Worm (Caenorhabditis elegans) whole organism, L4 larva: ENCODE data around the gene tbc-13.

Source experiments
- F10B5.3 ChIP-seq: sonication (generic microtip); optimal IDR thresholded peaks from 2 replicates; lab custom pipeline; 2016; ENCODE audit warnings: mild to moderate bottlenecking, missing genetic modification characterization, missing compliant biosample characterization
- F26F4.8 ChIP-seq: fragments of 200-800 bp; sonication (Bioruptor generic); conservative IDR thresholded peaks from 2 replicates; pipeline ENCODE4 v1.3.6; 2022; ENCODE audit warnings: missing genetic modification characterization, missing compliant biosample characterization
- F37D6.2 ChIP-seq: sonication (generic microtip); optimal IDR thresholded peaks from 2 replicates; lab custom pipeline; 2016; ENCODE audit warnings: mild to moderate bottlenecking, missing genetic modification characterization, missing compliant biosample characterization
- T26A8.4 ChIP-seq: fragments of 200-800 bp; sonication (Bioruptor generic); IDR thresholded peaks from 2 replicates; pipeline ENCODE4 v1.3.6; 2022; ENCODE audit warnings: missing genetic modification characterization, missing compliant biosample characterization
- Y48G9A.11 ChIP-seq: fragments of 200-800 bp; sonication (Bioruptor generic); IDR thresholded peaks from 2 replicates; pipeline ENCODE4 v1.3.6; 2022; ENCODE audit warnings: missing genetic modification reagents, missing genetic modification characterization, missing compliant biosample characterization
- ZK337.2 ChIP-seq: fragments of 200-800 bp; sonication (Bioruptor generic); IDR thresholded peaks from 2 replicates; pipeline ENCODE4 v1.3.6; 2022; ENCODE audit warnings: missing genetic modification reagents, missing genetic modification characterization, missing compliant biosample characterization
- aha-1 ChIP-seq: fragments of 150-350 bp; peaks from one replicate; lab custom pipeline; 2014; ENCODE audit warnings: missing biosample characterization, missing genetic modification characterization
- aly-2 ChIP-seq: sonication (generic microtip); optimal IDR thresholded peaks from 2 replicates; lab custom pipeline; 2018; ENCODE audit warnings: missing biosample characterization, missing genetic modification characterization
- ama-1 ChIP-seq: fragments of 150-350 bp; optimal IDR thresholded peaks from 2 replicates; lab custom pipeline; 2014; ENCODE audit warnings: inconsistent platforms, mixed read lengths
- arid-1 ChIP-seq: fragments of 200-800 bp; sonication (Bioruptor generic); conservative IDR thresholded peaks from 2 replicates; pipeline ENCODE4 v1.3.6; 2022; ENCODE audit warnings: missing genetic modification reagents, missing genetic modification characterization, missing compliant biosample characterization
- ceh-20 ChIP-seq: fragments of 200-800 bp; sonication (Bioruptor generic); IDR thresholded peaks from 2 replicates; pipeline ENCODE4 v1.3.6; 2022; ENCODE audit warnings: missing genetic modification reagents, missing genetic modification characterization, missing compliant biosample characterization
- ceh-44 ChIP-seq: fragments of 200-800 bp; sonication (Bioruptor generic); IDR thresholded peaks from 2 replicates; pipeline ENCODE4 v1.3.6; 2022; ENCODE audit warnings: missing genetic modification reagents, missing genetic modification characterization, missing compliant biosample characterization
- ceh-82 ChIP-seq: sonication (generic microtip); optimal IDR thresholded peaks from 2 replicates; lab custom pipeline; 2017; ENCODE audit warnings: missing biosample characterization, missing genetic modification characterization
- ces-1 ChIP-seq: fragments of 150-350 bp; sonication (generic microtip); optimal IDR thresholded peaks from 4 replicates; lab custom pipeline; 2014; ENCODE audit warnings: missing biosample characterization, missing genetic modification reagents, missing genetic modification characterization
- cey-2 ChIP-seq: sonication (generic microtip); optimal IDR thresholded peaks from 3 replicates; lab custom pipeline; 2017; ENCODE audit warnings: missing genetic modification characterization, mild to moderate bottlenecking, missing compliant biosample characterization, antibody characterized with exemption, borderline replicate concordance; ENCODE audit not compliant: insufficient read depth
- daf-16 ChIP-seq, 3 experiments: sonication (generic microtip); optimal IDR thresholded peaks; 2 replicates each; lab custom pipeline; 2016 to 2017; ENCODE audit warnings: missing genetic modification characterization in 3 of 3, missing genetic modification reagents in 3 of 3, mild to moderate bottlenecking in 2 of 3, missing compliant biosample characterization in 2 of 3, missing biosample characterization in 1 of 3, moderate library complexity in 1 of 3
- daf-19 ChIP-seq: fragments of 200-800 bp; sonication (Bioruptor generic); conservative IDR thresholded peaks from 2 replicates; pipeline ENCODE4 v1.3.6; 2022; ENCODE audit warnings: missing genetic modification characterization, missing compliant biosample characterization
- dmd-8 ChIP-seq: fragments of 200-800 bp; sonication (Bioruptor generic); IDR thresholded peaks from 2 replicates; pipeline ENCODE4 v1.3.6; 2022; ENCODE audit warnings: missing genetic modification characterization, missing compliant biosample characterization
- dmd-9 ChIP-seq: fragments of 200-800 bp; sonication (Bioruptor generic); IDR thresholded peaks from 2 replicates; pipeline ENCODE4 v1.3.6; 2022; ENCODE audit warnings: missing genetic modification reagents, missing genetic modification characterization, missing compliant biosample characterization
- duxl-1 ChIP-seq: sonication (generic microtip); optimal IDR thresholded peaks from 2 replicates; lab custom pipeline; 2016; ENCODE audit warnings: mild to moderate bottlenecking, missing genetic modification characterization, moderate library complexity, missing compliant biosample characterization; ENCODE audit not compliant: poor library complexity
- dve-1 ChIP-seq: sonication (generic microtip); optimal IDR thresholded peaks from 2 replicates; lab custom pipeline; 2017; ENCODE audit warnings: antibody characterized with exemption, mild to moderate bottlenecking, missing genetic modification characterization, missing compliant biosample characterization; ENCODE audit not compliant: insufficient read depth
- egl-27 ChIP-seq: sonication (generic microtip); optimal IDR thresholded peaks from 3 replicates; lab custom pipeline; 2017; ENCODE audit warnings: missing biosample characterization, missing genetic modification reagents, missing genetic modification characterization
- fkh-10 ChIP-seq: fragments of 150-350 bp; optimal IDR thresholded peaks from 2 replicates; lab custom pipeline; 2014; ENCODE audit warnings: missing biosample characterization, missing genetic modification reagents, missing genetic modification characterization
- fos-1 ChIP-seq: fragments of 150-350 bp; optimal IDR thresholded peaks from 2 replicates; lab custom pipeline; 2014; ENCODE audit warnings: missing biosample characterization, missing genetic modification characterization
- gei-8 ChIP-seq: fragments of 200-800 bp; sonication (Bioruptor generic); optimal IDR thresholded peaks from 2 replicates; lab custom pipeline; 2018; ENCODE audit warnings: mild to moderate bottlenecking, missing genetic modification characterization, missing compliant biosample characterization
- hlh-30 ChIP-seq: sonication (generic microtip); optimal IDR thresholded peaks from 2 replicates; lab custom pipeline; 2017; ENCODE audit warnings: antibody characterized with exemption, mild to moderate bottlenecking, missing genetic modification characterization, missing compliant biosample characterization; ENCODE audit not compliant: insufficient read depth
- lin-13 ChIP-seq: fragments of 150-350 bp; optimal IDR thresholded peaks from 2 replicates; lab custom pipeline; 2014; ENCODE audit warnings: missing biosample characterization, missing genetic modification reagents, missing genetic modification characterization
- lin-29 ChIP-seq: fragments of 200-800 bp; sonication (Bioruptor generic); IDR thresholded peaks from 2 replicates; pipeline ENCODE4 v1.3.6; 2022; ENCODE audit warnings: missing genetic modification reagents, missing genetic modification characterization, missing compliant biosample characterization
- lin-38 ChIP-seq: fragments of 200-800 bp; sonication (Bioruptor generic); IDR thresholded peaks from 2 replicates; pipeline ENCODE4 v1.3.6; 2022; ENCODE audit warnings: missing genetic modification reagents, missing genetic modification characterization, missing compliant biosample characterization
- lin-39 ChIP-seq: fragments of 150-350 bp; optimal IDR thresholded peaks from 2 replicates; lab custom pipeline; 2014; ENCODE audit warnings: missing biosample characterization, missing genetic modification reagents, missing genetic modification characterization
- lir-3 ChIP-seq: sonication (generic microtip); optimal IDR thresholded peaks from 2 replicates; lab custom pipeline; 2016; ENCODE audit warnings: mild to moderate bottlenecking, missing genetic modification characterization, missing compliant biosample characterization
- lsy-2 ChIP-seq, 2 experiments: fragments of 150-350 bp in 1 of 2; sonication (generic microtip) in 1 of 2; optimal IDR thresholded peaks; 2 replicates each; lab custom pipeline; 2014 to 2017; ENCODE audit warnings: missing biosample characterization in 2 of 2, missing genetic modification characterization in 2 of 2
- mxl-3 ChIP-seq: fragments of 200-800 bp; sonication (Bioruptor generic); optimal IDR thresholded peaks from 2 replicates; lab custom pipeline; 2018; ENCODE audit warnings: mild to moderate bottlenecking, missing genetic modification characterization, missing compliant biosample characterization
- nhr-10 ChIP-seq: fragments of 150-350 bp; optimal IDR thresholded peaks from 2 replicates; lab custom pipeline; 2014; ENCODE audit warnings: missing biosample characterization, missing genetic modification characterization
- nhr-11 ChIP-seq: fragments of 150-350 bp; optimal IDR thresholded peaks from 2 replicates; lab custom pipeline; 2014; ENCODE audit warnings: missing biosample characterization, missing genetic modification characterization
- nhr-237 ChIP-seq: sonication (generic microtip); optimal IDR thresholded peaks from 2 replicates; lab custom pipeline; 2017; ENCODE audit warnings: missing biosample characterization, missing genetic modification characterization
- nhr-25 ChIP-seq: sonication (generic microtip); optimal IDR thresholded peaks from 2 replicates; lab custom pipeline; 2017; ENCODE audit warnings: missing genetic modification characterization, mild to moderate bottlenecking, missing compliant biosample characterization, antibody characterized with exemption, moderate library complexity, borderline replicate concordance; ENCODE audit not compliant: insufficient read depth
- nhr-41 ChIP-seq: fragments of 200-800 bp; sonication (Bioruptor generic); IDR thresholded peaks from 2 replicates; pipeline ENCODE4 v1.3.6; 2022; ENCODE audit warnings: missing genetic modification reagents, missing genetic modification characterization, missing compliant biosample characterization
- nhr-76 ChIP-seq: fragments of 150-350 bp; optimal IDR thresholded peaks from 2 replicates; lab custom pipeline; 2014; ENCODE audit warnings: missing biosample characterization, missing genetic modification characterization
- nhr-77 ChIP-seq: fragments of 150-350 bp; optimal IDR thresholded peaks from 2 replicates; lab custom pipeline; 2014; ENCODE audit warnings: missing biosample characterization, missing genetic modification characterization
- pha-4 ChIP-seq, 2 experiments: fragments of 150-350 bp in 1 of 2; fragments of 200-800 bp in 1 of 2; sonication (Bioruptor generic) in 1 of 2; IDR thresholded peaks in 1 of 2; optimal IDR thresholded peaks in 1 of 2; 2 replicates each; pipeline versions ENCODE4 v1.3.6 to Lab custom; 2014 to 2022; ENCODE audit warnings: missing genetic modification characterization in 2 of 2, missing genetic modification reagents in 2 of 2, missing biosample characterization in 1 of 2, missing compliant biosample characterization in 1 of 2
- saeg-2 ChIP-seq: fragments of 200-800 bp; sonication (Bioruptor generic); IDR thresholded peaks from 2 replicates; pipeline ENCODE4 v1.3.6; 2022; ENCODE audit warnings: missing genetic modification reagents, missing genetic modification characterization, missing compliant biosample characterization
- sdz-12 ChIP-seq: fragments of 200-800 bp; sonication (Bioruptor generic); optimal IDR thresholded peaks from 2 replicates; lab custom pipeline; 2018; ENCODE audit warnings: mild to moderate bottlenecking, missing genetic modification characterization, missing compliant biosample characterization
- set-16 ChIP-seq: fragments of 200-800 bp; sonication (Bioruptor generic); IDR thresholded peaks from 2 replicates; pipeline ENCODE4 v1.3.6; 2022; ENCODE audit warnings: missing genetic modification reagents, missing genetic modification characterization, missing compliant biosample characterization
- skn-1 ChIP-seq: fragments of 150-350 bp; optimal IDR thresholded peaks from 2 replicates; lab custom pipeline; 2014; ENCODE audit warnings: missing biosample characterization, missing genetic modification characterization
- snpc-4 ChIP-seq: fragments of 150-350 bp; optimal IDR thresholded peaks from 2 replicates; lab custom pipeline; 2014; ENCODE audit warnings: missing biosample characterization, missing genetic modification characterization
- spr-3 ChIP-seq: fragments of 200-800 bp; sonication (Bioruptor generic); optimal IDR thresholded peaks from 2 replicates; lab custom pipeline; 2018; ENCODE audit warnings: mild to moderate bottlenecking, missing genetic modification characterization, missing compliant biosample characterization
- zfp-3 ChIP-seq: fragments of 200-800 bp; sonication (Bioruptor generic); conservative IDR thresholded peaks from 2 replicates; pipeline ENCODE4 v1.3.6; 2022; ENCODE audit warnings: missing genetic modification reagents, missing genetic modification characterization, missing compliant biosample characterization
- zip-11 ChIP-seq: fragments of 200-800 bp; sonication (Bioruptor generic); IDR thresholded peaks from 2 replicates; pipeline ENCODE4 v1.3.6; 2022; ENCODE audit warnings: missing genetic modification characterization, missing compliant biosample characterization
- ztf-11 ChIP-seq: fragments of 150-350 bp; optimal IDR thresholded peaks from 2 replicates; lab custom pipeline; 2014; ENCODE audit warnings: missing biosample characterization, missing genetic modification characterization
- ztf-7 ChIP-seq: fragments of 150-350 bp; optimal IDR thresholded peaks from 2 replicates; lab custom pipeline; 2014; ENCODE audit warnings: missing biosample characterization, missing genetic modification characterization

tbc-13 gene

ce11 chrX:12452143-12452570, 32.7 kb upstream of the tbc-13 start (continued):
- TF ChIP-seq daf-16 (GFP tag; optimal IDR thresholded peaks at IDR 0.05; lab: Kevin White, UChicago) (no peak), daf-16 (tag; optimal IDR thresholded peaks at IDR 0.05; lab: Kevin White, UChicago) (peak; percentile 4), dmd-9 (no peak), arid-1 (GFP tag; lab: Robert Waterston, UW) (no peak), fos-1 (no peak), lin-39 (tag; lab: Kevin White, UChicago) (no peak), nhr-41 (no peak), ceh-82 (tag; lab: Kevin White, UChicago) (no peak), nhr-25 (tag; lab: Kevin White, UChicago) (no peak), nhr-11 (tag; lab: Kevin White, UChicago) (peak; percentile 2), cey-2 (tag; lab: Kevin White, UChicago) (no peak), egl-27 (tag; lab: Kevin White, UChicago) (no peak), zip-11 (GFP tag; lab: Robert Waterston, UW) (no peak), ces-1 (GFP tag; lab: Kevin White, UChicago) (no peak), dmd-8 (GFP tag; lab: Robert Waterston, UW) (no peak), nhr-77 (no peak), ZK337.2 (GFP tag; lab: Robert Waterston, UW) (no peak), skn-1 (tag; lab: Kevin White, UChicago) (no peak), lin-13 (GFP tag; lab: Kevin White, UChicago) (peak; percentile 24), nhr-10 (tag; lab: Kevin White, UChicago) (no peak), gei-8 (GFP tag; lab: Kevin White, UChicago) (no peak), duxl-1 (tag; lab: Kevin White, UChicago) (no peak), ama-1 (lab: Kevin White, UChicago) (no peak), zfp-3 (GFP tag; lab: Robert Waterston, UW) (no peak), T26A8.4 (GFP tag; lab: Robert Waterston, UW) (peak; percentile 50), aly-2 (no peak), dve-1 (tag; lab: Kevin White, UChicago) (peak; percentile 52), Y48G9A.11 (GFP tag; lab: Robert Waterston, UW) (no peak), F37D6.2 (tag; lab: Kevin White, UChicago) (peak; percentile 80), fkh-10 (GFP tag; lab: Kevin White, UChicago) (peak; percentile 56), ztf-11 (tag; lab: Kevin White, UChicago) (no peak), ceh-20 (GFP tag; lab: Robert Waterston, UW) (peak; percentile 46; the same call in 1 of the 2 replicates), hlh-30 (peak; percentile 5), mxl-3 (peak; percentile 47), lir-3 (tag; lab: Kevin White, UChicago) (no peak), sdz-12 (GFP tag; lab: Kevin White, UChicago) (no peak), lin-29 (no peak), set-16 (GFP tag; lab: Robert Waterston, UW) (peak; percentile 93), F10B5.3 (tag; lab: Kevin White, UChicago) (peak; percentile 10), snpc-4 (no peak), F26F4.8 (GFP tag; lab: Robert Waterston, UW) (no peak), ztf-7 (tag; lab: Kevin White, UChicago) (no peak), nhr-237 (tag; lab: Kevin White, UChicago) (no peak), spr-3 (no peak), lin-38 (GFP tag; lab: Robert Waterston, UW) (peak; percentile 49), daf-19 (GFP tag; lab: Robert Waterston, UW) (no peak), nhr-76 (tag; lab: Kevin White, UChicago) (no peak), saeg-2 (0 out of 2 replicates have a peak, but pooled peaks have one; percentile 26), ceh-44 (GFP tag; lab: Robert Waterston, UW) (no peak), aha-1 (peak; percentile 73), lsy-2 (tag; optimal IDR thresholded peaks at IDR 0.05; lab: Kevin White, UChicago) (peak in 1 of 2 experiments; percentile 40), pha-4 (GFP tag; IDR thresholded peaks at IDR 0.05; lab: Robert Waterston, UW) (no peak), pha-4 (tag; optimal IDR thresholded peaks at IDR 0.05; lab: Kevin White, UChicago) (no peak)
